Worm (Caenorhabditis elegans) whole organism, L1 larva: ENCODE data around the gene mrps-33.
A peak's percentile ranks its signal among the peaks of the same experiment; 100 is the strongest.

Experiments
- C04F5.9 ChIP-seq: sonication (generic microtip); optimal IDR thresholded peaks from 2 replicates; lab custom pipeline; 2016; ENCODE audit warnings: missing genetic modification characterization, missing compliant biosample characterization
- F16B12.6 ChIP-seq: fragments of 150-350 bp; optimal IDR thresholded peaks from 2 replicates; lab custom pipeline; 2014; ENCODE audit warnings: missing biosample characterization, missing genetic modification characterization
- Y116A8C.19 ChIP-seq: sonication (generic microtip); optimal IDR thresholded peaks from 2 replicates; lab custom pipeline; 2016; ENCODE audit warnings: missing compliant biosample characterization, missing genetic modification characterization, borderline replicate concordance
- aha-1 ChIP-seq: fragments of 150-350 bp; optimal IDR thresholded peaks from 2 replicates; lab custom pipeline; 2014; ENCODE audit warnings: missing biosample characterization, missing genetic modification characterization
- alr-1 ChIP-seq: fragments of 200-800 bp; sonication (Bioruptor generic); optimal IDR thresholded peaks from 2 replicates; lab custom pipeline; 2018; ENCODE audit warnings: borderline replicate concordance, mild to moderate bottlenecking, missing genetic modification characterization, missing compliant biosample characterization
- ama-1 ChIP-seq: fragments of 150-350 bp; optimal IDR thresholded peaks from 2 replicates; lab custom pipeline; 2014
- blmp-1 ChIP-seq: fragments of 150-350 bp; optimal IDR thresholded peaks from 2 replicates; lab custom pipeline; 2014; ENCODE audit warnings: missing biosample characterization, missing genetic modification characterization
- ceh-82 ChIP-seq, 3 experiments: fragments of 150-350 bp in 1 of 3; sonication (generic microtip) in 2 of 3; optimal IDR thresholded peaks; 2 replicates each; lab custom pipeline; 2014 to 2017; ENCODE audit warnings: missing biosample characterization in 3 of 3, missing genetic modification characterization in 3 of 3
- ceh-88 ChIP-seq: fragments of 200-800 bp; sonication (Bioruptor generic); IDR thresholded peaks from 2 replicates; pipeline ENCODE4 v1.3.6; 2022; ENCODE audit warnings: missing genetic modification characterization, missing compliant biosample characterization
- ceh-90 ChIP-seq: sonication (generic microtip); optimal IDR thresholded peaks from 2 replicates; lab custom pipeline; 2016; ENCODE audit warnings: missing genetic modification characterization, missing compliant biosample characterization
- dsc-1 ChIP-seq: sonication (generic microtip); optimal IDR thresholded peaks from 2 replicates; lab custom pipeline; 2016; ENCODE audit warnings: mild to moderate bottlenecking, missing genetic modification characterization, missing compliant biosample characterization
- efl-1 ChIP-seq, 4 experiments: fragments of 150-350 bp; optimal IDR thresholded peaks in 3 of 4; peaks in 1 of 4; 1 replicate in 1 of 4; 2 replicates in 3 of 4; lab custom pipeline; 2014; ENCODE audit warnings: missing biosample characterization in 2 of 4, missing genetic modification characterization in 2 of 4, missing genetic modification reagents in 2 of 4
- egl-13 ChIP-seq: sonication (generic microtip); optimal IDR thresholded peaks from 2 replicates; lab custom pipeline; 2016; ENCODE audit warnings: missing genotype, missing genetic modification reagents, missing genetic modification characterization, missing compliant biosample characterization
- elt-2 ChIP-seq: sonication (generic microtip); optimal IDR thresholded peaks from 2 replicates; lab custom pipeline; 2016; ENCODE audit warnings: missing genetic modification characterization, mild to moderate bottlenecking, inconsistent platforms, missing compliant biosample characterization, missing genetic modification reagents
- elt-3 ChIP-seq, 6 experiments: fragments of 150-350 bp in 1 of 6; sonication (generic microtip); optimal IDR thresholded peaks; 2 replicates each; lab custom pipeline; 2017 to 2018; ENCODE audit warnings: missing biosample characterization in 6 of 6, missing genetic modification characterization in 6 of 6, inconsistent platforms in 1 of 6
- ets-5 ChIP-seq: fragments of 200-800 bp; sonication (Bioruptor generic); IDR thresholded peaks from 2 replicates; pipeline ENCODE4 v1.3.6; 2022; ENCODE audit warnings: missing genetic modification characterization, missing compliant biosample characterization
- fkh-4 ChIP-seq: sonication (generic microtip); optimal IDR thresholded peaks from 2 replicates; lab custom pipeline; 2016; ENCODE audit warnings: missing compliant biosample characterization, missing genetic modification characterization, borderline replicate concordance
- irx-1 ChIP-seq: sonication (generic microtip); optimal IDR thresholded peaks from 2 replicates; lab custom pipeline; 2016; ENCODE audit warnings: missing genetic modification characterization, missing compliant biosample characterization
- jun-1 ChIP-seq: fragments of 150-350 bp; optimal IDR thresholded peaks from 2 replicates; lab custom pipeline; 2014; ENCODE audit warnings: missing biosample characterization, missing genetic modification reagents, missing genetic modification characterization
- lin-35 ChIP-seq, 2 experiments: fragments of 150-350 bp; optimal IDR thresholded peaks; 2 replicates each; lab custom pipeline; 2014; ENCODE audit warnings: missing biosample characterization in 2 of 2, missing genetic modification characterization in 2 of 2, missing genetic modification reagents in 2 of 2
- lin-39 ChIP-seq: fragments of 150-350 bp; optimal IDR thresholded peaks from 2 replicates; lab custom pipeline; 2014; ENCODE audit warnings: missing biosample characterization, missing genetic modification reagents, missing genetic modification characterization
- mab-9 ChIP-seq: fragments of 200-800 bp; sonication (Bioruptor generic); IDR thresholded peaks from 2 replicates; pipeline ENCODE4 v1.3.6; 2022; ENCODE audit warnings: missing genetic modification reagents, missing genetic modification characterization, missing compliant biosample characterization
- mef-2 ChIP-seq: fragments of 150-350 bp; optimal IDR thresholded peaks from 2 replicates; lab custom pipeline; 2014; ENCODE audit warnings: missing biosample characterization, missing genetic modification characterization
- nhr-12 ChIP-seq: sonication (generic microtip); optimal IDR thresholded peaks from 2 replicates; lab custom pipeline; 2017; ENCODE audit warnings: missing biosample characterization, missing genetic modification characterization
- nhr-237 ChIP-seq: fragments of 150-350 bp; optimal IDR thresholded peaks from 2 replicates; lab custom pipeline; 2014; ENCODE audit warnings: missing biosample characterization, missing genetic modification characterization
- nhr-28 ChIP-seq: fragments of 150-350 bp; optimal IDR thresholded peaks from 2 replicates; lab custom pipeline; 2014; ENCODE audit warnings: missing biosample characterization, missing genetic modification characterization
- nhr-47 ChIP-seq: sonication (generic microtip); optimal IDR thresholded peaks from 2 replicates; lab custom pipeline; 2016; ENCODE audit warnings: mild to moderate bottlenecking, missing genetic modification characterization, moderate library complexity, missing compliant biosample characterization
- nhr-71 ChIP-seq: sonication (generic microtip); optimal IDR thresholded peaks from 2 replicates; lab custom pipeline; 2016; ENCODE audit warnings: mild to moderate bottlenecking, missing genetic modification characterization, moderate library complexity, missing compliant biosample characterization
- nhr-76 ChIP-seq: sonication (generic microtip); optimal IDR thresholded peaks from 2 replicates; lab custom pipeline; 2017; ENCODE audit warnings: missing biosample characterization, missing genetic modification characterization
- nhr-84 ChIP-seq: sonication (generic microtip); optimal IDR thresholded peaks from 2 replicates; lab custom pipeline; 2017; ENCODE audit warnings: missing biosample characterization, missing genetic modification characterization
- nhr-90 ChIP-seq: sonication (generic microtip); optimal IDR thresholded peaks from 2 replicates; lab custom pipeline; 2016; ENCODE audit warnings: mild to moderate bottlenecking, missing genetic modification characterization, missing compliant biosample characterization; ENCODE audit not compliant: poor library complexity
- snpc-4 ChIP-seq: fragments of 150-350 bp; optimal IDR thresholded peaks from 2 replicates; lab custom pipeline; 2014; ENCODE audit warnings: missing biosample characterization, missing genetic modification characterization
- snu-23 ChIP-seq: sonication (generic microtip); optimal IDR thresholded peaks from 2 replicates; lab custom pipeline; 2016; ENCODE audit warnings: missing genetic modification characterization, missing compliant biosample characterization
- sox-4 ChIP-seq: sonication (generic microtip); optimal IDR thresholded peaks from 2 replicates; lab custom pipeline; 2016; ENCODE audit warnings: missing genetic modification characterization, missing compliant biosample characterization
- sptf-1 ChIP-seq: fragments of 150-350 bp; optimal IDR thresholded peaks from 2 replicates; lab custom pipeline; 2014; ENCODE audit warnings: missing biosample characterization, missing genetic modification characterization
- sup-37 ChIP-seq: fragments of 200-800 bp; sonication (Bioruptor generic); optimal IDR thresholded peaks from 2 replicates; lab custom pipeline; 2018; ENCODE audit warnings: mild to moderate bottlenecking, missing genetic modification characterization, missing compliant biosample characterization
- swsn-7 ChIP-seq: sonication (generic microtip); optimal IDR thresholded peaks from 2 replicates; lab custom pipeline; 2016; ENCODE audit warnings: missing genetic modification characterization, missing compliant biosample characterization
- tbx-2 ChIP-seq: sonication (generic microtip); optimal IDR thresholded peaks from 2 replicates; lab custom pipeline; 2016; ENCODE audit warnings: missing genetic modification characterization, missing compliant biosample characterization
- unc-130 ChIP-seq: fragments of 150-350 bp; optimal IDR thresholded peaks from 2 replicates; lab custom pipeline; 2017; ENCODE audit warnings: missing biosample characterization, missing genetic modification characterization, inconsistent platforms
- unc-30 ChIP-seq: sonication (generic microtip); optimal IDR thresholded peaks from 2 replicates; lab custom pipeline; 2017; ENCODE audit warnings: missing biosample characterization, missing genetic modification characterization
- unc-98 ChIP-seq: fragments of 200-800 bp; sonication (Bioruptor generic); IDR thresholded peaks from 2 replicates; pipeline ENCODE4 v1.3.6; 2022; ENCODE audit warnings: missing genetic modification characterization, missing compliant biosample characterization
- ztf-11 ChIP-seq, 2 experiments: sonication (generic microtip); optimal IDR thresholded peaks; 2 replicates each; lab custom pipeline; 2016 to 2017; ENCODE audit warnings: missing genetic modification characterization in 2 of 2, missing biosample characterization in 1 of 2, missing compliant biosample characterization in 1 of 2

Gene mrps-33

ce11 chrIV:8752492-8752891 is 12.7 kb upstream of the mrps-33 start:
- TF ChIP-seq aha-1 (tag; lab: Kevin White, UChicago) (no peak), ama-1 (lab: Kevin White, UChicago) (no peak), unc-98 (GFP tag; lab: Robert Waterston, UW) (no peak), nhr-12 (tag; lab: Kevin White, UChicago) (no peak), F16B12.6 (tag; lab: Kevin White, UChicago) (no peak)

- TF ChIP-seq efl-1 (optimal IDR thresholded peaks at IDR 0.05; lab: Kevin White, UChicago) = no peak
- TF ChIP-seq efl-1 (GFP tag; optimal IDR thresholded peaks at IDR 0.05 in 1 of 2; lab: Kevin White, UChicago) = peak in 1 of 2 experiments; percentile 24
- TF ChIP-seq mef-2 (tag; lab: Kevin White, UChicago) = no peak
These were observed 9.1 kb upstream of the mrps-33 start for ce11 chrIV:8748967-8749366.

- TF ChIP-seq irx-1 (no peak), snu-23 (no peak), tbx-2 (tag; lab: Kevin White, UChicago) (no peak), efl-1 (optimal IDR thresholded peaks at IDR 0.05; lab: Kevin White, UChicago) (no peak), efl-1 (GFP tag; optimal IDR thresholded peaks at IDR 0.05 in 1 of 2; lab: Kevin White, UChicago) (no peak), ama-1 (lab: Kevin White, UChicago) (no peak), egl-13 (tag; lab: Kevin White, UChicago) (no peak), sup-37 (GFP tag; lab: Kevin White, UChicago) (no peak), nhr-28 (tag; lab: Kevin White, UChicago) (no peak), unc-30 (no peak), unc-130 (no peak), nhr-76 (tag; lab: Kevin White, UChicago) (no peak), lin-39 (tag; lab: Kevin White, UChicago) (no peak), snpc-4 (no peak), sptf-1 (tag; lab: Kevin White, UChicago) (no peak), nhr-71 (no peak), C04F5.9 (no peak), sox-4 (tag; lab: Kevin White, UChicago) (no peak), F16B12.6 (tag; lab: Kevin White, UChicago) (no peak), fkh-4 (tag; lab: Kevin White, UChicago) (no peak), ztf-11 (tag; optimal IDR thresholded peaks at IDR 0.05; lab: Kevin White, UChicago) (no peak)
- TF ChIP-seq, all 84 proteins: peak for 0
These were observed 5.9 kb upstream of the mrps-33 start, which contains the start of the genes F20C5.7 and parg-1 for ce11 chrIV:8745591-8746302. F20C5.7 (minus strand) TSS chrIV:8745691. parg-1 (plus strand) TSS chrIV:8746252.

ce11 chrIV:8743654-8744332 is 4.0 kb upstream of the mrps-33 start, which contains the start of gene F21D5.7:
F21D5.7 (minus strand) TSS chrIV:8743704.
- TF ChIP-seq snu-23 (peak; percentile 87), lin-35 (GFP tag; optimal IDR thresholded peaks at IDR 0.05; lab: Kevin White, UChicago) (peak; percentile 85 to 91), elt-3 (tag; optimal IDR thresholded peaks at IDR 0.05; lab: Kevin White, UChicago) (peak in 2 of 6 experiments; percentile 66 to 77), ceh-82 (tag; optimal IDR thresholded peaks at IDR 0.05; lab: Kevin White, UChicago) (peak; percentile 70 to 79 (median 73)), tbx-2 (tag; lab: Kevin White, UChicago) (peak; percentile 83), nhr-90 (tag; lab: Kevin White, UChicago) (peak; percentile 86), irx-1 (peak; percentile 80), blmp-1 (tag; lab: Kevin White, UChicago) (peak; percentile 37), nhr-237 (no peak), swsn-7 (tag; lab: Kevin White, UChicago) (peak; percentile 85), lin-39 (tag; lab: Kevin White, UChicago) (peak; percentile 79), jun-1 (tag; lab: Kevin White, UChicago) (peak; percentile 68), ceh-90 (tag; lab: Kevin White, UChicago) (no peak), ztf-11 (tag; optimal IDR thresholded peaks at IDR 0.05; lab: Kevin White, UChicago) (peak in 1 of 2 experiments; percentile 25), dsc-1 (tag; lab: Kevin White, UChicago) (peak; percentile 80), mab-9 (GFP tag; lab: Robert Waterston, UW) (no peak), ama-1 (lab: Kevin White, UChicago) (no peak), efl-1 (optimal IDR thresholded peaks at IDR 0.05; lab: Kevin White, UChicago) (peak; percentile 75 to 86), efl-1 (GFP tag; optimal IDR thresholded peaks at IDR 0.05 in 1 of 2; lab: Kevin White, UChicago) (peak; percentile 86 to 98), elt-2 (tag; lab: Kevin White, UChicago) (peak; percentile 81), ceh-88 (peak; percentile 36; the same call in 1 of the 2 replicates), ets-5 (no peak), nhr-84 (tag; lab: Kevin White, UChicago) (no peak), nhr-47 (peak; percentile 85), Y116A8C.19 (tag; lab: Kevin White, UChicago) (no peak), nhr-76 (tag; lab: Kevin White, UChicago) (no peak), alr-1 (tag; lab: Kevin White, UChicago) (no peak), sox-4 (tag; lab: Kevin White, UChicago) (peak; percentile 23)
